Worm (Caenorhabditis elegans) whole organism, early embryonic: ENCODE results near the gene hrpl-1.

ENCODE experiments used
- ama-1 ChIP-seq: fragments of 150-350 bp; optimal IDR thresholded peaks from 2 replicates; lab custom pipeline; 2014
- flt-1 ChIP-seq: fragments of 200-800 bp; sonication (Bioruptor generic); IDR thresholded peaks from 2 replicates; pipeline ENCODE4 v1.3.6; 2022; ENCODE audit warnings: missing genetic modification characterization, missing compliant biosample characterization
- hnd-1 ChIP-seq: sonication (generic microtip); optimal IDR thresholded peaks from 2 replicates; lab custom pipeline; 2016; ENCODE audit warnings: missing genetic modification characterization, missing compliant biosample characterization
- tbx-11 ChIP-seq: fragments of 200-800 bp; sonication (Bioruptor generic); IDR thresholded peaks from 2 replicates; pipeline ENCODE4 v1.3.6; 2022; ENCODE audit warnings: missing genetic modification characterization, missing compliant biosample characterization

DNA sequence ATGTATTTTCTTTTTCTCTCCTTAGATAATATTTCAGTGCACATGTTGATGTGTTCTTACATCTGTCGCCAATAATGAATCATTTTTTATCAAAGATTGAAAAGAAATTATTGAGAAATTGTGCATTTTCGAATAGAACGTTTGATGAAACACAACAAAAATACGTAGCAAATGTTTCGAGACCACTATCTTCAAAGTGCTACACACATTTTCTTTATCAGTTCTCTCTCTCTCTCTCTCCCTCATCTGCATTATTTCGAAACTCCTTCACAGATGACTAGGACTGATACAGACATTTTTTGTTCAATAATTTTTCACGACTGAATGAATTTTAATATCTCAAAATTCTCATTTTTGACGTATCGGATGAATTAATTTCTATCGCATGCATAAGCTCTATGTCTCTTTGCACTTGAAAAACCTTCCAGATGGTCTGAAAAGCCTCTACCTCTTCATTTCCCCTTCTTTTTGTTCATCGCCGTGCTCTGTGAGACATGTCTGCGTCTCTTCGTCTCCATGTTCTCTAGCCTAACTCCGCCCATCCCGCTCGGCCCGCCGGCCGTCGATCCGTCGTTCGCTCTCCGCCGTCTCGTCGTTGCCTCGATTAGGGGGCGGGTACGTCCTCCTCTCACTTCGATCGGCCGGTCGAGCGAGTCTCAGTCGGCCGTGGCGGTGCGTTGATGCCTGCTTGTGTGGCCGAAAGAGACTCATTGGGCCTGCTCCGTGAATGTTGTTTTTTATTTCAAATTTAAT is 44.9 kb downstream of the hrpl-1 start:
- TF ChIP-seq ama-1 (lab: Kevin White, UChicago): no peak
- no peak for TF ChIP-seq hnd-1 (tag; lab: Kevin White, UChicago)
- no peak for TF ChIP-seq tbx-11
- TF ChIP-seq flt-1 (GFP tag; lab: Robert Waterston, UW): no peak
